Fruit fly (Drosophila melanogaster): ENCODE measurements around the gene Gr97a.

dm6 chr3R:27005338-27005737, 39.1 kb upstream of the Gr97a start, which contains the start of gene CG6296:
- TF ChIP-seq CG8478 (optimal IDR thresholded peaks at IDR 0.05) (no peak), CTCF (optimal IDR thresholded peaks at IDR 0.05) (no peak)

Measured in S2 (cell line).